Fruit fly (Drosophila melanogaster) S2 (cell line): ENCODE measurements around the gene yellow-f.

Source experiments
- CG8478 ChIP-seq: fragments of >200 bp; optimal IDR thresholded peaks from 2 replicates; lab custom pipeline; 2018
- CTCF ChIP-seq, 2 experiments: fragments of >200 bp; optimal IDR thresholded peaks; 2 replicates each; lab custom pipeline; 2018

dm6 chr3R:12993018-12993417 is at the start of gene yellow-f:
- TF ChIP-seq CTCF (optimal IDR thresholded peaks at IDR 0.05; lab: Kevin White, UChicago) (no peak), CG8478 (no peak)
